Fruit fly (Drosophila melanogaster): ENCODE results near the gene nSyb.
A peak's percentile ranks its signal among the peaks of the same experiment; 100 is the strongest.

nSyb gene

dm6 chr3L:1648690-1649355, 11.3 kb upstream of the nSyb start, which contains the start of gene CG13920 (continued):
- no peak for TF ChIP-seq CG6813 (GFP tag; optimal IDR thresholded peaks at IDR 0.05)
- TF ChIP-seq C15 (GFP tag; IDR thresholded peaks at IDR 0.05), result no peak
- no peak for TF ChIP-seq CG7556 (GFP tag; optimal IDR thresholded peaks at IDR 0.05)
- TF ChIP-seq CG4282 (GFP tag; optimal IDR thresholded peaks at IDR 0.05), result no peak

- TF ChIP-seq lbe (GFP tag; optimal IDR thresholded peaks at IDR 0.05) (no peak), Nf-YA (GFP tag; IDR thresholded peaks at IDR 0.05) (no peak), CG1603 (tag; optimal IDR thresholded peaks at IDR 0.05) (peak; percentile 85), emc (GFP tag; optimal IDR thresholded peaks at IDR 0.05) (no peak), CG3995 (GFP tag; optimal IDR thresholded peaks at IDR 0.05) (peak; percentile 5), exex (tag; optimal IDR thresholded peaks at IDR 0.05) (no peak), Atf6 (GFP tag; IDR thresholded peaks at IDR 0.05) (no peak), CG7839 (tag; optimal IDR thresholded peaks at IDR 0.05) (no peak), CG1832 (GFP tag; optimal IDR thresholded peaks at IDR 0.05) (no peak), H2.0 (GFP tag; IDR thresholded peaks at IDR 0.05) (no peak), ham (GFP tag; IDR thresholded peaks at IDR 0.05) (no peak), CG9797 (GFP tag; optimal IDR thresholded peaks at IDR 0.05) (peak; percentile 62), CG7745 (tag; optimal IDR thresholded peaks at IDR 0.05) (no peak), z (GFP tag; IDR thresholded peaks at IDR 0.05) (no peak), unpg (GFP tag; optimal IDR thresholded peaks at IDR 0.05) (no peak), CG13624 (GFP tag; optimal IDR thresholded peaks at IDR 0.05) (peak; percentile 97), Lim3 (GFP tag; IDR thresholded peaks at IDR 0.05) (no peak), CG4282 (GFP tag; optimal IDR thresholded peaks at IDR 0.05) (peak; percentile 63), Vsx1 (GFP tag; optimal IDR thresholded peaks at IDR 0.05) (no peak), ssp (GFP tag; IDR thresholded peaks at IDR 0.05) (no peak), Bdp1 (GFP tag; optimal IDR thresholded peaks at IDR 0.05) (peak; percentile 48), gcm (GFP tag; optimal IDR thresholded peaks at IDR 0.05) (no peak), CG6654 (GFP tag; optimal IDR thresholded peaks at IDR 0.05) (no peak), CG34224 (GFP tag; IDR thresholded peaks at IDR 0.05; ENCODE audit: partially characterized antibody) (no peak), HmgZ (tag; optimal IDR thresholded peaks at IDR 0.05) (peak; percentile 80), CG14965 (GFP tag; optimal IDR thresholded peaks at IDR 0.05; ENCODE audit: borderline replicate concordance) (no peak), CG13424 (tag; optimal IDR thresholded peaks at IDR 0.05) (no peak), knrl (GFP tag; IDR thresholded peaks at IDR 0.05; ENCODE audit: partially characterized antibody) (no peak; the same call in 2 of the 3 replicates), CG9932 (GFP tag; IDR thresholded peaks at IDR 0.05) (peak; percentile 68), prd (optimal IDR thresholded peaks at IDR 0.05) (no peak), prd (GFP tag; IDR thresholded peaks at IDR 0.05) (no peak), ttk (GFP tag; IDR thresholded peaks at IDR 0.05) (no peak), CG10274 (GFP tag; optimal IDR thresholded peaks at IDR 0.05) (no peak), lov (optimal IDR thresholded peaks at IDR 0.05) (no peak), lov (GFP tag; IDR thresholded peaks at IDR 0.05) (peak; percentile 61; the same call in 2 of the 3 replicates), CG1602 (GFP tag; optimal IDR thresholded peaks at IDR 0.05) (no peak), sens-2 (GFP tag; IDR thresholded peaks at IDR 0.05) (no peak), crp (GFP tag; optimal IDR thresholded peaks at IDR 0.05) (peak; percentile 87 to 97), CG2712 (tag; optimal IDR thresholded peaks at IDR 0.05) (peak; percentile 24), BEAF-32 (GFP tag; optimal IDR thresholded peaks at IDR 0.05) (peak; percentile 39), CG30431 (GFP tag; optimal IDR thresholded peaks at IDR 0.05) (no peak), Hey (tag; optimal IDR thresholded peaks at IDR 0.05) (no peak), gt (GFP tag; IDR thresholded peaks at IDR 0.05) (no peak), CG4360 (GFP tag; IDR thresholded peaks at IDR 0.05) (no peak), HLH3B (GFP tag; IDR thresholded peaks at IDR 0.05) (no peak)
Observed at dm6 chr3L:1647276-1647919, 9.8 kb upstream of the nSyb start, which contains the start of the genes CG17249 and Bro. Gene CG17249, minus strand, starts transcription at chr3L:1647464. Gene Bro, plus strand, starts transcription at chr3L:1647869.
